Fruit fly (Drosophila melanogaster): ENCODE results near the gene Prestin.

The Prestin gene

DNA sequence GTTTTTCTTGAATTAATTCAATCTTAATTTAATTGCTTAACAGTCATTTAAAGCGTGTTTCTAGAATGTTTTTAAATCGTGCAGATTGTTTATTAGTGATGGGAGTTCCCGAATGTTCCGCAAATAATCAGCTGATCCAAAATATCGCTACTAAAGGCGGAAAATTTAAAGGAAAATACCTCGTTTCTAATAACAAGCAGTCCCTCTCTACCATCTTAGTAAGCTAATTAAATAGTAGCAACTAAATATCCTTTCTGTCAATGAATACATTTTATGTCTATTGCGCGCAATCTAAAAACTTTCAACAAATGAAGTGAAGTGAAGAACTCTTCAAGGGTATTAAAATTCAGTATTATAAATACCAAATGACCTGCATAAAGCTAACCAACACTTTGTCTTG lies 4.8 kb upstream of the Prestin start, which contains the start of gene CG5290 (continued):
- TF ChIP-seq MESR4 (GFP tag; optimal IDR thresholded peaks at IDR 0.05) (no peak), CG4424 (GFP tag; optimal IDR thresholded peaks at IDR 0.05) (peak; percentile 18), ftz-f1 (GFP tag; optimal IDR thresholded peaks at IDR 0.05) (no peak), fd3F (GFP tag; optimal IDR thresholded peaks at IDR 0.05) (no peak), lola (GFP tag; optimal IDR thresholded peaks at IDR 0.05) (no peak), zf30C (GFP tag; optimal IDR thresholded peaks at IDR 0.05) (no peak), Blimp-1 (GFP tag; optimal IDR thresholded peaks at IDR 0.05) (no peak), CG3281 (GFP tag; optimal IDR thresholded peaks at IDR 0.05) (peak; percentile 5), seq (GFP tag; IDR thresholded peaks at IDR 0.05) (no peak), CG11093 (GFP tag; IDR thresholded peaks at IDR 0.05) (no peak), scrt (GFP tag; optimal IDR thresholded peaks at IDR 0.05) (no peak), TFAM (GFP tag; optimal IDR thresholded peaks at IDR 0.05) (no peak), eve (GFP tag; optimal IDR thresholded peaks at IDR 0.05) (peak in 1 of 2 experiments; percentile 33), trh (GFP tag; optimal IDR thresholded peaks at IDR 0.05) (no peak), Atf6 (GFP tag; IDR thresholded peaks at IDR 0.05) (no peak), Med (GFP tag) (peak; percentile 92), CG7372 (GFP tag; IDR thresholded peaks at IDR 0.05) (no peak), ham (GFP tag; IDR thresholded peaks at IDR 0.05) (no peak), Sox100B (GFP tag; optimal IDR thresholded peaks at IDR 0.05) (peak; percentile 11), tx (GFP tag; optimal IDR thresholded peaks at IDR 0.05) (peak; percentile 30), CG9609 (GFP tag; optimal IDR thresholded peaks at IDR 0.05) (peak; percentile 1), CG11723 (GFP tag; optimal IDR thresholded peaks at IDR 0.05) (no peak), org-1 (GFP tag; optimal IDR thresholded peaks at IDR 0.05) (no peak), trem (tag; optimal IDR thresholded peaks at IDR 0.05) (peak; percentile 64), Side (GFP tag; optimal IDR thresholded peaks at IDR 0.05) (no peak), CG4282 (GFP tag; optimal IDR thresholded peaks at IDR 0.05) (no peak), slp2 (GFP tag; optimal IDR thresholded peaks at IDR 0.05) (no peak), CG13424 (tag; optimal IDR thresholded peaks at IDR 0.05) (peak; percentile 20), sqz (GFP tag; optimal IDR thresholded peaks at IDR 0.05) (no peak), HLH3B (GFP tag; IDR thresholded peaks at IDR 0.05) (no peak), CG9727 (GFP tag; optimal IDR thresholded peaks at IDR 0.05) (no peak), CoRest (tag; optimal IDR thresholded peaks at IDR 0.05) (peak; percentile 30), stc (GFP tag; IDR thresholded peaks at IDR 0.05) (no peak), NC2β (GFP tag; optimal IDR thresholded peaks at IDR 0.05) (no peak), CG6854 (GFP tag; optimal IDR thresholded peaks at IDR 0.05) (no peak), CG17385 (GFP tag; optimal IDR thresholded peaks at IDR 0.05) (peak; percentile 2), CG13296 (GFP tag; optimal IDR thresholded peaks at IDR 0.05) (no peak), Xbp1 (GFP tag; optimal IDR thresholded peaks at IDR 0.05) (peak; percentile 22), chinmo (GFP tag; IDR thresholded peaks at IDR 0.05; ENCODE audit: partially characterized antibody) (no peak), CG12769 (tag; optimal IDR thresholded peaks at IDR 0.05) (no peak), zfh2 (GFP tag; optimal IDR thresholded peaks at IDR 0.05) (peak; percentile 43), BEAF-32 (GFP tag; optimal IDR thresholded peaks at IDR 0.05) (peak; percentile 83), CG1603 (tag; optimal IDR thresholded peaks at IDR 0.05) (peak; percentile 29), CG10462 (GFP tag; optimal IDR thresholded peaks at IDR 0.05) (no peak), CG8290 (GFP tag; optimal IDR thresholded peaks at IDR 0.05) (peak; percentile 4), CG8290 (tag; optimal IDR thresholded peaks at IDR 0.05) (peak in 1 of 2 experiments; percentile 1), Dek (tag; optimal IDR thresholded peaks at IDR 0.05) (no peak), Nf-YA (GFP tag; IDR thresholded peaks at IDR 0.05) (no peak), crp (GFP tag; optimal IDR thresholded peaks at IDR 0.05) (peak; percentile 66 to 94), CG12744 (GFP tag; optimal IDR thresholded peaks at IDR 0.05) (no peak), ash1 (GFP tag; optimal IDR thresholded peaks at IDR 0.05) (no peak)
